Worm (Caenorhabditis elegans): ENCODE data around the gene asm-3.

- TF ChIP-seq ztf-29 (GFP tag; IDR thresholded peaks at IDR 0.05) (no peak), flt-1 (GFP tag; IDR thresholded peaks at IDR 0.05) (no peak), med-1 (GFP tag; optimal IDR thresholded peaks at IDR 0.05; ENCODE audit: insufficient read depth) (no peak), T22C8.4 (GFP tag; IDR thresholded peaks at IDR 0.05) (no peak), tab-1 (GFP tag; IDR thresholded peaks at IDR 0.05) (no peak)
These were observed 40.4 kb upstream of the asm-3 start for ce11 chrIV:564000-564399.
